Fruit fly (Drosophila melanogaster) whole organism, embryonic: ENCODE data around the gene Pa1.

Experiments used
- Ada2b ChIP-seq: fragments of 200-800 bp; sonication (Bioruptor generic); IDR thresholded peaks from 2 replicates; pipeline ENCODE4 v1.3.6; 2022; ENCODE audit warnings: missing biosample characterization, missing genetic modification characterization
- Atf3 ChIP-seq: fragments of 200-800 bp; sonication (Bioruptor generic); optimal IDR thresholded peaks from 3 replicates; lab custom pipeline; 2016; ENCODE audit warnings: missing biosample characterization, missing genetic modification characterization
- B-H2 ChIP-seq: fragments of 200-800 bp; sonication (Bioruptor generic); optimal IDR thresholded peaks from 2 replicates; lab custom pipeline; 2018; ENCODE audit warnings: missing biosample characterization, mild to moderate bottlenecking, missing genetic modification characterization
- BEAF-32 ChIP-seq: fragments of 200-800 bp; sonication (Bioruptor generic); optimal IDR thresholded peaks from 3 replicates; lab custom pipeline; 2017; ENCODE audit warnings: missing biosample characterization, missing genetic modification characterization, mild to moderate bottlenecking, moderate library complexity, missing genetic modification reagents
- Bteb2 ChIP-seq: fragments of 200-800 bp; sonication (Bioruptor generic); optimal IDR thresholded peaks from 2 replicates; lab custom pipeline; 2016; ENCODE audit warnings: missing biosample characterization, missing genetic modification characterization
- CG11085 ChIP-seq: fragments of 200-800 bp; sonication (Bioruptor generic); IDR thresholded peaks from 2 replicates; pipeline ENCODE4 v1.3.6; 2022; ENCODE audit warnings: missing biosample characterization, missing genetic modification characterization
- CG14965 ChIP-seq: fragments of 200-800 bp; sonication (Bioruptor generic); optimal IDR thresholded peaks from 2 replicates; lab custom pipeline; 2016; ENCODE audit warnings: missing biosample characterization, missing genetic modification characterization, borderline replicate concordance
- CG16813 ChIP-seq: fragments of 200-800 bp; sonication (Bioruptor generic); IDR thresholded peaks from 3 replicates; pipeline ENCODE4 v1.3.6; 2022; ENCODE audit warnings: missing biosample characterization, missing genetic modification characterization; ENCODE audit not compliant: partially characterized antibody
- CG17328 ChIP-seq: fragments of 200-800 bp; sonication (Bioruptor generic); IDR thresholded peaks from 2 replicates; pipeline ENCODE4 v1.3.6; 2022; ENCODE audit warnings: missing biosample characterization, missing genetic modification characterization
- CG2199 ChIP-seq: fragments of 200-800 bp; sonication (Bioruptor generic); IDR thresholded peaks from 3 replicates; pipeline ENCODE4 v1.3.6; 2022; ENCODE audit warnings: missing biosample characterization, missing genetic modification characterization
- CG2712 ChIP-seq: fragments of 200-800 bp; optimal IDR thresholded peaks from 3 replicates; lab custom pipeline; 2019; ENCODE audit warnings: missing biosample characterization, mild to moderate bottlenecking, missing genetic modification characterization, moderate library complexity
- CG30020 ChIP-seq: fragments of 200-800 bp; optimal IDR thresholded peaks from 2 replicates; lab custom pipeline; 2019; ENCODE audit warnings: missing biosample characterization, mild to moderate bottlenecking, missing genetic modification characterization, moderate library complexity
- CG31224 ChIP-seq: fragments of 200-800 bp; sonication (Bioruptor generic); IDR thresholded peaks from 2 replicates; pipeline ENCODE4 v1.3.6; 2022; ENCODE audit warnings: missing biosample characterization, missing genetic modification characterization
- CG32767 ChIP-seq: fragments of 200-800 bp; sonication (Bioruptor generic); IDR thresholded peaks from 2 replicates; pipeline ENCODE4 v1.3.6; 2022; ENCODE audit warnings: missing biosample characterization, missing genetic modification characterization
- CG6683 ChIP-seq: fragments of 200-800 bp; sonication (Bioruptor generic); optimal IDR thresholded peaks from 2 replicates; lab custom pipeline; 2017; ENCODE audit warnings: missing biosample characterization, mild to moderate bottlenecking, missing genetic modification characterization, missing genetic modification reagents
- CG8290 ChIP-seq, 3 experiments: fragments of 200-800 bp; sonication (Bioruptor generic); optimal IDR thresholded peaks; 2 replicates each; lab custom pipeline; 2016 to 2019; ENCODE audit warnings: missing biosample characterization in 3 of 3, missing genetic modification characterization in 3 of 3, mild to moderate bottlenecking in 2 of 3, moderate library complexity in 1 of 3
- CHES-1-like ChIP-seq: fragments of 200-800 bp; sonication (Bioruptor generic); optimal IDR thresholded peaks from 2 replicates; lab custom pipeline; 2016; ENCODE audit warnings: missing biosample characterization, missing genetic modification characterization
- D19B ChIP-seq: fragments of 200-800 bp; sonication (Bioruptor generic); optimal IDR thresholded peaks from 2 replicates; lab custom pipeline; 2017; ENCODE audit warnings: missing biosample characterization, mild to moderate bottlenecking, missing genetic modification characterization
- Deaf1 ChIP-seq: fragments of 200-800 bp; optimal IDR thresholded peaks from 3 replicates; lab custom pipeline; 2019; ENCODE audit warnings: missing biosample characterization, mild to moderate bottlenecking, missing genetic modification characterization, moderate library complexity
- HmgD ChIP-seq: fragments of 200-800 bp; sonication (Bioruptor generic); optimal IDR thresholded peaks from 3 replicates; lab custom pipeline; 2016; ENCODE audit warnings: missing biosample characterization, missing genetic modification characterization
- HmgZ ChIP-seq: fragments of 200-800 bp; sonication (Bioruptor generic); optimal IDR thresholded peaks from 2 replicates; lab custom pipeline; 2018; ENCODE audit warnings: missing biosample characterization, mild to moderate bottlenecking, missing genetic modification characterization
- Kr ChIP-seq: fragments of 200-800 bp; sonication (Bioruptor generic); optimal IDR thresholded peaks from 2 replicates; lab custom pipeline; 2017; ENCODE audit warnings: missing biosample characterization, mild to moderate bottlenecking, missing genetic modification characterization
- Lim3 ChIP-seq: fragments of 200-800 bp; sonication (Bioruptor generic); IDR thresholded peaks from 2 replicates; pipeline ENCODE4 v1.3.6; 2022; ENCODE audit warnings: missing biosample characterization, missing genetic modification characterization
- Mad ChIP-seq: fragments of 200-800 bp; sonication (Bioruptor generic); optimal IDR thresholded peaks from 2 replicates; lab custom pipeline; 2016; ENCODE audit warnings: missing biosample characterization, missing genetic modification characterization
- Myb ChIP-seq: fragments of 200-800 bp; sonication (Bioruptor generic); optimal IDR thresholded peaks from 2 replicates; lab custom pipeline; 2016; ENCODE audit warnings: missing biosample characterization, missing genetic modification characterization
- Side ChIP-seq: fragments of 200-800 bp; sonication (Bioruptor generic); optimal IDR thresholded peaks from 2 replicates; lab custom pipeline; 2016; ENCODE audit warnings: missing biosample characterization, missing genetic modification characterization
- Ssrp ChIP-seq: fragments of 200-800 bp; sonication (Bioruptor generic); optimal IDR thresholded peaks from 2 replicates; lab custom pipeline; 2018; ENCODE audit warnings: missing biosample characterization, mild to moderate bottlenecking, missing genetic modification characterization, moderate library complexity
- amos ChIP-seq: fragments of 200-800 bp; sonication (Bioruptor generic); IDR thresholded peaks from 2 replicates; pipeline ENCODE4 v1.3.6; 2022; ENCODE audit warnings: missing biosample characterization, missing genetic modification characterization; ENCODE audit not compliant: partially characterized antibody
- ash1 ChIP-seq: fragments of 200-800 bp; sonication (Bioruptor generic); optimal IDR thresholded peaks from 2 replicates; lab custom pipeline; 2018; ENCODE audit warnings: missing biosample characterization, mild to moderate bottlenecking, missing genetic modification characterization
- chif ChIP-seq, 2 experiments: fragments of 200-800 bp; sonication (Bioruptor generic); optimal IDR thresholded peaks; 3 replicates each; lab custom pipeline; 2016; ENCODE audit warnings: missing biosample characterization in 2 of 2, missing genetic modification characterization in 2 of 2
- chm ChIP-seq: fragments of 200-800 bp; sonication (Bioruptor generic); IDR thresholded peaks from 2 replicates; pipeline ENCODE4 v1.3.6; 2022; ENCODE audit warnings: missing biosample characterization, missing genetic modification characterization
- croc ChIP-seq: fragments of 200-800 bp; sonication (Bioruptor generic); conservative IDR thresholded peaks from 3 replicates; pipeline ENCODE4 v1.3.6; 2022; ENCODE audit warnings: missing biosample characterization, missing genetic modification characterization
- ems ChIP-seq: fragments of 200-800 bp; sonication (Bioruptor generic); optimal IDR thresholded peaks from 3 replicates; lab custom pipeline; 2016; ENCODE audit warnings: missing biosample characterization, missing genetic modification characterization
- gro ChIP-seq: fragments of 200-800 bp; sonication (Bioruptor generic); optimal IDR thresholded peaks from 2 replicates; lab custom pipeline; 2016; ENCODE audit warnings: missing biosample characterization, missing genetic modification characterization
- inv ChIP-seq: fragments of 200-800 bp; sonication (Bioruptor generic); IDR thresholded peaks from 2 replicates; pipeline ENCODE4 v1.3.6; 2022; ENCODE audit warnings: missing biosample characterization, missing genetic modification characterization; ENCODE audit not compliant: partially characterized antibody
- jumu ChIP-seq: fragments of 200-800 bp; sonication (Bioruptor generic); optimal IDR thresholded peaks from 3 replicates; lab custom pipeline; 2016; ENCODE audit warnings: missing biosample characterization, missing genetic modification characterization
- lilli ChIP-seq: fragments of 200-800 bp; sonication (Bioruptor generic); optimal IDR thresholded peaks from 3 replicates; lab custom pipeline; 2016; ENCODE audit warnings: missing biosample characterization, missing genetic modification characterization
- maf-S ChIP-seq: fragments of 200-800 bp; sonication (Bioruptor generic); optimal IDR thresholded peaks from 2 replicates; lab custom pipeline; 2016; ENCODE audit warnings: missing biosample characterization, missing genetic modification characterization
- mam ChIP-seq: fragments of 200-800 bp; sonication (Bioruptor generic); optimal IDR thresholded peaks from 3 replicates; lab custom pipeline; 2016; ENCODE audit warnings: missing biosample characterization, missing genetic modification characterization
- mirr ChIP-seq: fragments of 200-800 bp; sonication (Bioruptor generic); optimal IDR thresholded peaks from 3 replicates; lab custom pipeline; 2018; ENCODE audit warnings: missing biosample characterization, mild to moderate bottlenecking, missing genetic modification characterization
- nerfin-1 ChIP-seq: fragments of 200-800 bp; sonication (Bioruptor generic); optimal IDR thresholded peaks from 3 replicates; lab custom pipeline; 2019; ENCODE audit warnings: missing biosample characterization, mild to moderate bottlenecking, missing genetic modification characterization, moderate library complexity
- nmo ChIP-seq: fragments of 200-800 bp; sonication (Bioruptor generic); optimal IDR thresholded peaks from 2 replicates; lab custom pipeline; 2018; ENCODE audit warnings: missing biosample characterization, mild to moderate bottlenecking, missing genetic modification characterization, moderate library complexity
- pzg ChIP-seq: fragments of 200-800 bp; sonication (Bioruptor generic); optimal IDR thresholded peaks from 3 replicates; lab custom pipeline; 2018; ENCODE audit warnings: missing biosample characterization, mild to moderate bottlenecking, missing genetic modification characterization, moderate library complexity
- repo ChIP-seq: fragments of 200-800 bp; sonication (Bioruptor generic); optimal IDR thresholded peaks from 2 replicates; lab custom pipeline; 2016; ENCODE audit warnings: missing biosample characterization, missing genetic modification characterization
- sens ChIP-seq: fragments of 200-800 bp; sonication (Bioruptor generic); peaks from one replicate; lab custom pipeline; 2016; ENCODE audit warnings: missing biosample characterization, missing genetic modification characterization
- sob ChIP-seq: fragments of 200-800 bp; sonication (Bioruptor generic); IDR thresholded peaks from 2 replicates; pipeline ENCODE4 v1.3.6; 2022; ENCODE audit warnings: missing biosample characterization, missing genetic modification characterization
- stwl ChIP-seq: fragments of 200-800 bp; sonication (Bioruptor generic); optimal IDR thresholded peaks from 3 replicates; lab custom pipeline; 2018; ENCODE audit warnings: missing biosample characterization, mild to moderate bottlenecking, missing genetic modification characterization, moderate library complexity
- tna ChIP-seq: fragments of 200-800 bp; sonication (Bioruptor generic); IDR thresholded peaks from 2 replicates; pipeline ENCODE4 v1.3.6; 2022; ENCODE audit warnings: missing biosample characterization, missing genetic modification characterization; ENCODE audit not compliant: partially characterized antibody
- trh ChIP-seq: fragments of 200-800 bp; sonication (Bioruptor generic); optimal IDR thresholded peaks from 2 replicates; lab custom pipeline; 2016; ENCODE audit warnings: missing biosample characterization, missing genetic modification characterization
- vnd ChIP-seq: fragments of 200-800 bp; sonication (Bioruptor generic); IDR thresholded peaks from 3 replicates; pipeline ENCODE4 v1.3.6; 2022; ENCODE audit warnings: missing biosample characterization, missing genetic modification characterization; ENCODE audit not compliant: partially characterized antibody

Pa1 gene

DNA sequence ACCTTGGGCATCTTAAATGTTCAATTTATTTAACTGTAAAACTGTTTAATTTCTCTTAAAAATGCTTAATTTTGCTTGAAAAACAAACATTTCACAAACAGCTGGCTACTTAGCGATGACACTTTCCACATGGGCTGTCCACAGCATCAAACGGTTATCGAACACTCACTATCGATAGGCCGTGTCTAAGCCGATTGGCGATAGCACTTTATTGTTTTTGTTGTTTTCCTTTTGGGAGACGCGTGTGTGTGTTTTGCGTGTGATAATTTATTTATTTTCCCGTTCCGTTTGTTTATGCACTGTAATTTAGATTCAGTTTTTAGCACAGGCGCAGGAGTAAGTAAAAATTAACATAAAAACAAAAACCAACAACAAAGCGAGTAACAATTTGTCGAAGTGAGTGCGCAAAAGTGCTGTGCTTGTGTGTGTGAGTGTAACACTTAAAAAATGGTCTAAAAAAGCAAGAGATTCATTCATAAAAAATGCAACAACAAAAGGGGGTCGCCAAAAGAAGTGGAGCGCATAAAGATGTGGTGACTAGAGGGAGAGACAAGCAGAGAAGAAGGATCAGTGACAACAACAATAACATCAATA, 33.8 kb upstream of the Pa1 start, which contains the start of gene Gapvd1 (continued):
- TF ChIP-seq Myb (GFP tag; lab: Kevin White, UChicago) (peak; percentile 17), croc (GFP tag; lab: Robert Waterston, UW) (no peak), CG2712 (tag; lab: Kevin White, UChicago) (peak; percentile 9), CG17328 (GFP tag; lab: Robert Waterston, UW) (0 out of 2 replicates have a peak, but pooled peaks have one; percentile 14), D19B (no peak), repo (GFP tag; lab: Kevin White, UChicago) (no peak), CG30020 (tag; lab: Kevin White, UChicago) (peak; percentile 20), Deaf1 (tag; lab: Kevin White, UChicago) (peak; percentile 17), CG6683 (GFP tag; lab: Kevin White, UChicago) (no peak), gro (GFP tag; lab: Kevin White, UChicago) (peak; percentile 43), mirr (GFP tag; lab: Kevin White, UChicago) (no peak), HmgZ (tag; lab: Kevin White, UChicago) (peak; percentile 43), jumu (GFP tag; lab: Kevin White, UChicago) (peak; percentile 15), trh (GFP tag; lab: Kevin White, UChicago) (no peak), inv (peak; percentile 72), ash1 (GFP tag; lab: Kevin White, UChicago) (no peak), vnd (peak; percentile 79), Atf3 (GFP tag; lab: Kevin White, UChicago) (no peak), CG32767 (no peak), CG11085 (GFP tag; lab: Robert Waterston, UW) (no peak), sob (GFP tag; lab: Robert Waterston, UW) (peak; percentile 35; the same call in 1 of the 2 replicates), CG8290 (GFP tag; optimal IDR thresholded peaks at IDR 0.05; lab: Kevin White, UChicago) (no peak), CG8290 (tag; optimal IDR thresholded peaks at IDR 0.05; lab: Kevin White, UChicago) (peak in 1 of 2 experiments; percentile 46), CHES-1-like (GFP tag; lab: Kevin White, UChicago) (peak; percentile 39), mam (GFP tag; lab: Kevin White, UChicago) (peak; percentile 16), BEAF-32 (peak; percentile 84), Lim3 (GFP tag; lab: Robert Waterston, UW) (no peak), Ssrp (no peak), tna (peak; percentile 80), pzg (GFP tag; lab: Kevin White, UChicago) (peak; percentile 65), CG14965 (GFP tag; lab: Kevin White, UChicago) (no peak), B-H2 (GFP tag; lab: Kevin White, UChicago) (no peak), nerfin-1 (no peak), CG2199 (GFP tag; lab: Robert Waterston, UW) (no peak), amos (peak; percentile 90), Mad (GFP tag; lab: Kevin White, UChicago) (no peak), Bteb2 (GFP tag; lab: Kevin White, UChicago) (peak; percentile 21), HmgD (GFP tag; lab: Kevin White, UChicago) (peak; percentile 65), CG31224 (no peak), chif (GFP tag; optimal IDR thresholded peaks at IDR 0.05; lab: Kevin White, UChicago) (no peak), chm (GFP tag; lab: Robert Waterston, UW) (no peak), sens (GFP tag; lab: Kevin White, UChicago) (peak; percentile 83), Kr (GFP tag; lab: Kevin White, UChicago) (no peak), stwl (tag; lab: Kevin White, UChicago) (peak; percentile 53), maf-S (GFP tag; lab: Kevin White, UChicago) (no peak), ems (GFP tag; lab: Kevin White, UChicago) (peak; percentile 3), lilli (peak; percentile 44), CG16813 (GFP tag; lab: Robert Waterston, UW) (peak; percentile 84), Side (GFP tag; lab: Kevin White, UChicago) (no peak), nmo (GFP tag; lab: Kevin White, UChicago) (no peak), Ada2b (GFP tag; lab: Robert Waterston, UW) (0 out of 2 replicates have a peak, but pooled peaks have one; percentile 11)
